Worm (Caenorhabditis elegans) whole organism, L1 larva: ENCODE data around the gene acy-4.

Source experiments
- C16A3.4 ChIP-seq: fragments of 150-350 bp; optimal IDR thresholded peaks from 2 replicates; lab custom pipeline; 2014; ENCODE audit warnings: missing biosample characterization, missing genetic modification characterization
- Y116A8C.19 ChIP-seq: sonication (generic microtip); optimal IDR thresholded peaks from 2 replicates; lab custom pipeline; 2016; ENCODE audit warnings: missing compliant biosample characterization, missing genetic modification characterization, borderline replicate concordance
- dpl-1 ChIP-seq, 3 experiments: fragments of 150-350 bp in 2 of 3; sonication (generic microtip) in 1 of 3; optimal IDR thresholded peaks; 2 replicates each; lab custom pipeline; 2014 to 2017; ENCODE audit warnings: missing biosample characterization in 3 of 3, missing genetic modification characterization in 3 of 3, missing genetic modification reagents in 3 of 3
- fkh-4 ChIP-seq: sonication (generic microtip); optimal IDR thresholded peaks from 2 replicates; lab custom pipeline; 2016; ENCODE audit warnings: missing compliant biosample characterization, missing genetic modification characterization, borderline replicate concordance
- jun-1 ChIP-seq: fragments of 150-350 bp; optimal IDR thresholded peaks from 2 replicates; lab custom pipeline; 2014; ENCODE audit warnings: missing biosample characterization, missing genetic modification reagents, missing genetic modification characterization
- lin-15B ChIP-seq: fragments of 150-350 bp; sonication (generic microtip); optimal IDR thresholded peaks from 3 replicates; lab custom pipeline; 2014; ENCODE audit warnings: missing biosample characterization, missing genetic modification characterization
- lin-39 ChIP-seq: fragments of 150-350 bp; optimal IDR thresholded peaks from 2 replicates; lab custom pipeline; 2014; ENCODE audit warnings: missing biosample characterization, missing genetic modification reagents, missing genetic modification characterization
- pqm-1 ChIP-seq: sonication (generic microtip); optimal IDR thresholded peaks from 3 replicates; lab custom pipeline; 2017; ENCODE audit warnings: missing biosample characterization, missing genetic modification characterization
- sox-4 ChIP-seq: sonication (generic microtip); optimal IDR thresholded peaks from 2 replicates; lab custom pipeline; 2016; ENCODE audit warnings: missing genetic modification characterization, missing compliant biosample characterization
- sup-37 ChIP-seq: fragments of 200-800 bp; sonication (Bioruptor generic); optimal IDR thresholded peaks from 2 replicates; lab custom pipeline; 2018; ENCODE audit warnings: mild to moderate bottlenecking, missing genetic modification characterization, missing compliant biosample characterization
- tbx-2 ChIP-seq: sonication (generic microtip); optimal IDR thresholded peaks from 2 replicates; lab custom pipeline; 2016; ENCODE audit warnings: missing genetic modification characterization, missing compliant biosample characterization
- unc-62 ChIP-seq: fragments of 150-350 bp; optimal IDR thresholded peaks from 2 replicates; lab custom pipeline; 2014; ENCODE audit warnings: missing biosample characterization, missing genetic modification reagents, missing genetic modification characterization

- TF ChIP-seq jun-1 (tag; lab: Kevin White, UChicago) (no peak), unc-62 (GFP tag; lab: Kevin White, UChicago) (no peak), tbx-2 (tag; lab: Kevin White, UChicago) (no peak), pqm-1 (no peak), C16A3.4 (tag; lab: Kevin White, UChicago) (no peak), lin-39 (tag; lab: Kevin White, UChicago) (no peak), lin-15B (tag; lab: Kevin White, UChicago) (no peak), dpl-1 (GFP tag; optimal IDR thresholded peaks at IDR 0.05; lab: Kevin White, UChicago) (no peak), sup-37 (GFP tag; lab: Kevin White, UChicago) (no peak), Y116A8C.19 (no peak), fkh-4 (no peak), sox-4 (tag; lab: Kevin White, UChicago) (no peak)
These were observed 48.4 kb downstream of the acy-4 start for ce11 chrV:5582308-5582707.
